Worm (Caenorhabditis elegans) whole organism, L4 larva: ENCODE measurements around the gene F26F4.12.

Experiments
- hlh-11 ChIP-seq: fragments of 200-800 bp; sonication (Bioruptor generic); optimal IDR thresholded peaks from 2 replicates; lab custom pipeline; 2018; ENCODE audit warnings: mild to moderate bottlenecking, missing genetic modification characterization, missing compliant biosample characterization
- lin-38 ChIP-seq: fragments of 200-800 bp; sonication (Bioruptor generic); IDR thresholded peaks from 2 replicates; pipeline ENCODE4 v1.3.6; 2022; ENCODE audit warnings: missing genetic modification reagents, missing genetic modification characterization, missing compliant biosample characterization
- pqm-1 ChIP-seq: sonication (generic microtip); optimal IDR thresholded peaks from 2 replicates; lab custom pipeline; 2017; ENCODE audit warnings: missing biosample characterization, missing genetic modification characterization

ce11 chrIII:4881955-4882354 lies 27.9 kb downstream of the F26F4.12 start:
- peak; percentile 38 for TF ChIP-seq pqm-1 (tag; lab: Kevin White, UChicago)
- peak; percentile 12 for TF ChIP-seq hlh-11
- no peak for TF ChIP-seq lin-38 (GFP tag; lab: Robert Waterston, UW)
